Worm (Caenorhabditis elegans): Measurements from ENCODE around the gene hlh-26.

DNA sequence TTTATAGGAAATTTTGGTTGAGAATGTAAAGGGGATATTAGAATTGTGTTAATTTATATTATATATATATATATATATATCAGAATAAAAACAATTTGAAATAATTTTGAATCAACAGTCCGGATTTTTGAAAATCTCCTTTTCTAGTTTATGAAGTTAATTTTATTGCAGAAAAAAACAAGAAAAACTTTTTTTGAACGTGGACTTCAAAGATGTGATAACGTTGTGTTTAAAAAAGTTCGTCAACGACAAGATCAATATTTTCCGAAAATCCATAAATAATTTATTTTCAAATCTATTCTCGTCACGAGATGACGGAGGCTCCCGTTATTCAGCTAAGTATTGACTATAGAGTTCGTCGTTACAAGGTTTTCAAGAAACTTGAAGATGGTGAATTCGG is 4.0 kb upstream of the hlh-26 start, which contains the start of gene C17C3.11:
- TF ChIP-seq ama-1 (optimal IDR thresholded peaks at IDR 0.05) (no peak), tbx-11 (GFP tag; IDR thresholded peaks at IDR 0.05) (no peak), aly-1 (tag; optimal IDR thresholded peaks at IDR 0.05) (no peak), pes-1 (GFP tag; IDR thresholded peaks at IDR 0.05) (no peak), hmbx-1 (tag; optimal IDR thresholded peaks at IDR 0.05) (no peak), scrt-1 (GFP tag; IDR thresholded peaks at IDR 0.05) (no peak), ceh-36 (tag; optimal IDR thresholded peaks at IDR 0.05) (no peak), B0310.2 (tag; optimal IDR thresholded peaks at IDR 0.05) (no peak), hmg-4 (GFP tag; optimal IDR thresholded peaks at IDR 0.05) (no peak)

Measured in whole organism, early embryonic.